Fruit fly (Drosophila melanogaster) whole organism, wandering third instar larva: ENCODE results near the gene CG5860.

Experiments used
- h ChIP-seq: fragments of 200-800 bp; sonication (Bioruptor generic); optimal IDR thresholded peaks from 3 replicates; lab custom pipeline; 2016; ENCODE audit warnings: missing biosample characterization, mild to moderate bottlenecking, missing genetic modification characterization
- psq ChIP-seq: fragments of 200-800 bp; sonication (Bioruptor generic); optimal IDR thresholded peaks from 3 replicates; lab custom pipeline; 2017; ENCODE audit warnings: missing biosample characterization, mild to moderate bottlenecking, missing genetic modification characterization, moderate library complexity
- usp ChIP-seq: fragments of >200 bp; optimal IDR thresholded peaks from 2 replicates; lab custom pipeline; 2017; ENCODE audit warnings: missing biosample characterization, missing genetic modification characterization

DNA sequence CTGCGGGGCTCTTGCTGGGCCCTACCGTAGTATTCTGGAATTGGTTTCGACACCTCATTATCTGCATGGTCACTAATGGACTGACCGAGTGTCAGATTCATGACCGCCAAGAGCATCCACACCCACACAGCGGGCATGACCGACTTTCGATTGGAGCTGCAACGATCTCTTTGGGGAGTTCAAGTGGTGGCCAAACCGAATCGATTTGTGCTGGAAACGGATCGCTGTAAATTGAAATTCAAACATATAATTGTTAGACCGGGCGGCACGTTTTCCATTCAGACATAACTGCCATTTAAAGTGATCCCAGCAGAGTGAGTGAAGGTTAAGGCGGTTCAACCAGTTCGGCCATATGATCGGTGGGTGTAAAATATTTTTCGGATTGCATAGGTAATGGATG, 3.0 kb upstream of the CG5860 start, which contains the start of the genes CG42824 and CG42798:
- TF ChIP-seq psq (no peak), h (GFP tag; lab: Kevin White, UChicago) (no peak), usp (GFP tag; lab: Kevin White, UChicago) (no peak)
